Fruit fly (Drosophila melanogaster): ENCODE data around the gene CG42446.

dm6 chr3R:16351044-16351443, 8.9 kb downstream of the CG42446 start:
- TF ChIP-seq pad (GFP tag; optimal IDR thresholded peaks at IDR 0.05) (peak; percentile 20), CG12768 (GFP tag; optimal IDR thresholded peaks at IDR 0.05) (no peak), cnc (optimal IDR thresholded peaks at IDR 0.05) (no peak), kay (GFP tag; ENCODE audit: borderline replicate concordance) (no peak), ovo (GFP tag; optimal IDR thresholded peaks at IDR 0.05) (no peak), CG5204 (GFP tag; optimal IDR thresholded peaks at IDR 0.05) (no peak), toe (GFP tag; optimal IDR thresholded peaks at IDR 0.05) (no peak), CG7101 (tag; optimal IDR thresholded peaks at IDR 0.05) (no peak), Mnt (GFP tag; optimal IDR thresholded peaks at IDR 0.05) (no peak)
